Fruit fly (Drosophila melanogaster): Measurements from ENCODE around the gene CG3191.

Gene CG3191

dm6 chrX:2300293-2301068, 48.7 kb upstream of the CG3191 start (continued):
- TF ChIP-seq Pdp1 (GFP tag; optimal IDR thresholded peaks at IDR 0.05) (peak; percentile 84 to 90), kah (GFP tag; optimal IDR thresholded peaks at IDR 0.05) (peak; percentile 87), Eip74EF (GFP tag; optimal IDR thresholded peaks at IDR 0.05) (peak in 1 of 2 experiments; percentile 93), unc-4 (GFP tag; IDR thresholded peaks at IDR 0.05; ENCODE audit: partially characterized antibody) (no peak), CG30403 (GFP tag; optimal IDR thresholded peaks at IDR 0.05) (peak; percentile 90), CG8478 (optimal IDR thresholded peaks at IDR 0.05) (no peak), CTCF (GFP tag; optimal IDR thresholded peaks at IDR 0.05) (peak; percentile 62), HLH3B (GFP tag; IDR thresholded peaks at IDR 0.05) (peak; percentile 97), vvl (GFP tag; IDR thresholded peaks at IDR 0.05) (peak; percentile 99), jing (GFP tag; optimal IDR thresholded peaks at IDR 0.05) (peak; percentile 95), CG1529 (GFP tag; optimal IDR thresholded peaks at IDR 0.05) (peak; percentile 96), CG14441 (GFP tag; IDR thresholded peaks at IDR 0.05) (peak; percentile 99), ap (GFP tag; IDR thresholded peaks at IDR 0.05) (peak; percentile 97), ATbp (GFP tag; optimal IDR thresholded peaks at IDR 0.05) (peak; percentile 98), Med (GFP tag) (peak; percentile 99), CG13296 (GFP tag; optimal IDR thresholded peaks at IDR 0.05) (peak; percentile 89), CG8281 (tag; optimal IDR thresholded peaks at IDR 0.05) (peak; percentile 86), pan (optimal IDR thresholded peaks at IDR 0.05) (no peak), pan (GFP tag; optimal IDR thresholded peaks at IDR 0.05 in 1 of 2, IDR thresholded peaks at IDR 0.05 in 1 of 2) (peak in 1 of 2 experiments; percentile 98), eyg (GFP tag; optimal IDR thresholded peaks at IDR 0.05) (peak; percentile 87), CG4820 (GFP tag; optimal IDR thresholded peaks at IDR 0.05) (peak; percentile 89), ewg (GFP tag; optimal IDR thresholded peaks at IDR 0.05) (peak; percentile 95), HHEX (GFP tag; optimal IDR thresholded peaks at IDR 0.05) (peak; percentile 95), insv (GFP tag; optimal IDR thresholded peaks at IDR 0.05) (peak in 1 of 2 experiments; percentile 45), lbe (GFP tag; optimal IDR thresholded peaks at IDR 0.05) (peak; percentile 97), Neu2 (GFP tag; optimal IDR thresholded peaks at IDR 0.05; ENCODE audit: borderline replicate concordance) (no peak), Awh (GFP tag; IDR thresholded peaks at IDR 0.05) (peak; percentile 99), tll (GFP tag; optimal IDR thresholded peaks at IDR 0.05) (peak in 1 of 2 experiments; percentile 38), CG1603 (tag; optimal IDR thresholded peaks at IDR 0.05) (peak; percentile 98), dmrt11E (tag; optimal IDR thresholded peaks at IDR 0.05) (peak; percentile 89), cato (GFP tag; optimal IDR thresholded peaks at IDR 0.05; ENCODE audit: borderline replicate concordance) (peak; percentile 85), D19B (GFP tag; optimal IDR thresholded peaks at IDR 0.05) (peak; percentile 75), Kr (GFP tag; optimal IDR thresholded peaks at IDR 0.05) (no peak), HmgZ (tag; optimal IDR thresholded peaks at IDR 0.05) (peak; percentile 94), z (GFP tag; IDR thresholded peaks at IDR 0.05) (no peak), GATAe (GFP tag; conservative IDR thresholded peaks at IDR 0.05) (peak; percentile 78), CG18764 (GFP tag; optimal IDR thresholded peaks at IDR 0.05) (peak; percentile 78), CG8944 (GFP tag; optimal IDR thresholded peaks at IDR 0.05) (peak; percentile 91), Doc3 (GFP tag; IDR thresholded peaks at IDR 0.05; ENCODE audit: partially characterized antibody) (no peak), gem (tag; optimal IDR thresholded peaks at IDR 0.05) (peak; percentile 97), Aef1 (GFP tag; IDR thresholded peaks at IDR 0.05) (peak; percentile 98), wdn (GFP tag; IDR thresholded peaks at IDR 0.05) (peak; percentile 95), fd102C (GFP tag; optimal IDR thresholded peaks at IDR 0.05) (peak; percentile 69), crc (GFP tag; optimal IDR thresholded peaks at IDR 0.05) (peak; percentile 76), zen (tag; optimal IDR thresholded peaks at IDR 0.05) (peak; percentile 82), CG7786 (GFP tag; optimal IDR thresholded peaks at IDR 0.05) (peak; percentile 94), CG16779 (GFP tag; IDR thresholded peaks at IDR 0.05) (peak; percentile 88), CG10366 (GFP tag; IDR thresholded peaks at IDR 0.05) (peak; percentile 98), inv (GFP tag; IDR thresholded peaks at IDR 0.05; ENCODE audit: partially characterized antibody) (no peak)

All from whole organism, embryonic.